Worm (Caenorhabditis elegans) whole organism, early embryonic: ENCODE measurements around the gene arrd-23.

ENCODE experiments used
- B0310.2 ChIP-seq: sonication (generic microtip); optimal IDR thresholded peaks from 2 replicates; lab custom pipeline; 2016; ENCODE audit warnings: mild to moderate bottlenecking, missing genetic modification characterization, missing compliant biosample characterization
- ama-1 ChIP-seq: fragments of 150-350 bp; optimal IDR thresholded peaks from 2 replicates; lab custom pipeline; 2014
- ets-7 ChIP-seq: sonication (generic microtip); optimal IDR thresholded peaks from 2 replicates; lab custom pipeline; 2016; ENCODE audit warnings: missing genotype, missing genetic modification characterization, missing compliant biosample characterization
- hmbx-1 ChIP-seq: sonication (generic microtip); optimal IDR thresholded peaks from 2 replicates; lab custom pipeline; 2016; ENCODE audit warnings: mild to moderate bottlenecking, missing genetic modification characterization, missing compliant biosample characterization
- tbx-37 ChIP-seq: fragments of 200-800 bp; sonication (Bioruptor generic); conservative IDR thresholded peaks from 2 replicates; pipeline ENCODE4 v1.3.6; 2022; ENCODE audit warnings: missing genetic modification reagents, missing genetic modification characterization, missing compliant biosample characterization

ce11 chrX:4929657-4930056 is 43.9 kb downstream of the arrd-23 start, which contains the start of gene mct-4:
- TF ChIP-seq tbx-37 (no peak), ets-7 (no peak), hmbx-1 (tag; lab: Kevin White, UChicago) (no peak), B0310.2 (tag; lab: Kevin White, UChicago) (no peak), ama-1 (lab: Kevin White, UChicago) (no peak)
